Worm (Caenorhabditis elegans) whole organism, dauer: ENCODE measurements around the gene C09G4.4.

ENCODE experiments used
- unc-62 ChIP-seq: sonication (generic microtip); optimal IDR thresholded peaks from 2 replicates; lab custom pipeline; 2017; ENCODE audit warnings: missing biosample characterization, missing genetic modification reagents, missing genetic modification characterization

C09G4.4 gene

DNA sequence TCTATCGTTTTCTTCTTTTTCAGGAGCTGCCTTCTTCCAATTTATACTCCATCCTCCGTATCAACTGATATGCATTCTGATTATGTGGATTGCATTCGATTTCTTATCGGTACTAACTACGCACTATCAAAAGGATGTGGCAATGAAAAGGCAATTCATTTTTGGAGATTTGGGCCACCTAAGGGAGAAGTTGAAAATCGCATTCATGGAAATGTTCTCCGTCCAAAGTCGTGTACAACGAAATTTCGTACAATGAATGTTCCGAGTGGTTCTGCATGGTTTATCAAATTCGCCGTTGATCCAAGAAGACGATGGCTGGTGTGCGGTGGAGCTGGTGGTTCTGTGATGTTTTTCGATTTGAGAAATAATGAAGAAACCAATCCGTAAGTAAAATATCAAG, at the start of gene C09G4.4:
Gene C09G4.4 (plus strand): TSS at position 301 of the 400 bp plus-strand sequence.
- TF ChIP-seq unc-62 (GFP tag; lab: Kevin White, UChicago): no peak

DNA sequence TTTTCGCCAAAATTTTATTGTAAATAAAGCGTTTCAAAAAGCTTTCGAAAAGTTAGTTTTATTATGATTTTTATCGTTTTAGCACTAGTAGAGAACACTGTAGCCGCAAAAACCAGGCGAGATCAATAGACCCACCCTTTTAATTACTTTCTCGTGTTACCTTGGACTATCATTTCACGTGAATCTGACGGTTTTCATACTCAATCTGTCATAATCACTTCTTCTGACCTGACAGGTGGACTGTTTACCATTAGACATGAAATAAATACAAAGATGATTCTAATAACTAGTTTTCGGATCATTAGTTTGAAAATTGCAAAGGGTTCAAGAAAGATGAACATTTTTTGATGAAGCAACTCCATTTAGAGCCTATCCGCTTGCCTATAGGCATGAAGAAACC, 49.7 kb upstream of the C09G4.4 start:
- TF ChIP-seq unc-62 (GFP tag; lab: Kevin White, UChicago): no peak

DNA sequence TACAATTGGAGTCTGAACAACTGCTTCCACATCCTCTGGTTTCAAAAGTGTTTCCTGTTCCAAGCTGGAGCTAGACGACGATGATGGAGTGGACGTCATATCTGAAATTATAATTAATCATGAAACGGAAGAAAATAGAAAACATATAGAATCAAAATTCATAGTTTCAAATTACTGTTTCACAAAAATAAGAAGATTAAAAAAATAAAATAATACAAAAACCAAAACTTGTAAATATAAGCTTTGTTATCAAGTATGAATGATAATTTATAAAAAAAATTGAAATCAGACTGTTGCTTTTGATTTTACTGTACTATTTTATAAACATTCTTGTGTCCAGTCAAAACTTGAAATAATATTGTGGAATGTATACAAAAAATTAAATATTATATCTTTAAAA, 49.1 kb upstream of the C09G4.4 start, which contains the start of gene str-176:
Gene str-176 (minus strand): TSS at position 101 of the 400 bp plus-strand sequence.
- TF ChIP-seq unc-62 (GFP tag; lab: Kevin White, UChicago): no peak

DNA sequence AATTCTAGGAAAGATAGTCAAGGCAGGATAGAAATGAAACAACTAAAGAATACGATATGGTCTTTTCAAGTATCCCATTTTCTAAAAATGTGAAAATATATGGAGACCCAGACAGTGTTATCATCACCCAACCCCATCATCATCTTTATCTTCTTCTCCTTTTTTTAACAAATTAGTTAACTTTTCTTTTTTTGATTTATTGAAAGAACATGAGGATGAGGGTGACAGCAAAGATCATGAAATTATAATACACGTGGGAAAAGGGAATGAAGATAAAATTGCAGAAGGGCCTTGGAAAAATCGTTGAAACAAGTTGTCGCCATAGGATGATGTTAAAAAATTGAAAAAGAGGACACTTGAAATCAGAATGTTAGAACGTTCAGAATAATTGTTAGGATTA, 48.6 kb upstream of the C09G4.4 start:
- no peak for TF ChIP-seq unc-62 (GFP tag; lab: Kevin White, UChicago)

DNA sequence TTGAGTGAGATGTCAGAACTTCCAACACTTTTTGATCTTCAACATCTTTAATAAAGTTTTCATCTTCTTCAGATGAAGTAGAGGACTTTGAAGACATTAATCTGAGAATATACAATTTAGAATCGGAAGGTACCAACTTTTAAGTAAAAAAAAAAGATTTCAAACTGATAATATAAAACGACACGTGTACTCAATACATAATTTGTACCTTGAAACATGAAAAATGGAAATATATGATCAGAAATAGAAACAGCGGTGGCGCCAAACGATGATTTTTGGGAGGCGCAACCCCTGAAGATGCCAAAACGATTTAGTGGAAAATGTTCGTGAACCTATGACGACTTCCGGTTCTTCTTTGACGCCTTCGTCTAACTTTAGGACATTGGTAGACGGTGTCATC, 40.3 kb upstream of the C09G4.4 start, which contains the start of gene oat-1:
Gene oat-1 (minus strand): TSS at position 101 of the 400 bp plus-strand sequence.
- TF ChIP-seq unc-62 (GFP tag; lab: Kevin White, UChicago): no peak

DNA sequence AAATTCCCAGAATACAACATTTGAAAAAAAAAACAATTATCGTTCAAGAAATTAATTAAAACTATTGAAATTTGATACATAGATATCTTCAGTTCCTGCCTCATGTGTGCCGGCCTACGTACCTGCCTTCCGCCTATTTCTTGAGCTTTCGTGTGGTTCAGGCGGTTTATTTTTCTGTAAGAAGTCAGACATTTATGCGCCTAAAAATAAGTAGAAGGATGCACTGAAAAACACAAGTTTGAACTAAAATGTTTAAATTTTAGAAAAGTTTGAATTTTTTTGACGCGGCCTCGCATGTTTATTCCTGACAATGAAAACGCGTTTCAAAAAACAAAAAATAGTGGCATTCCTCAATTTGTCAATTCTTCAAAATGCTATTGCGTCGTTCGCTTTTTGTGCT, 39.0 kb upstream of the C09G4.4 start, which contains the start of gene C28C12.11:
Gene C28C12.11 (plus strand): TSS at position 301 of the 400 bp plus-strand sequence.
- no peak for TF ChIP-seq unc-62 (GFP tag; lab: Kevin White, UChicago)

DNA sequence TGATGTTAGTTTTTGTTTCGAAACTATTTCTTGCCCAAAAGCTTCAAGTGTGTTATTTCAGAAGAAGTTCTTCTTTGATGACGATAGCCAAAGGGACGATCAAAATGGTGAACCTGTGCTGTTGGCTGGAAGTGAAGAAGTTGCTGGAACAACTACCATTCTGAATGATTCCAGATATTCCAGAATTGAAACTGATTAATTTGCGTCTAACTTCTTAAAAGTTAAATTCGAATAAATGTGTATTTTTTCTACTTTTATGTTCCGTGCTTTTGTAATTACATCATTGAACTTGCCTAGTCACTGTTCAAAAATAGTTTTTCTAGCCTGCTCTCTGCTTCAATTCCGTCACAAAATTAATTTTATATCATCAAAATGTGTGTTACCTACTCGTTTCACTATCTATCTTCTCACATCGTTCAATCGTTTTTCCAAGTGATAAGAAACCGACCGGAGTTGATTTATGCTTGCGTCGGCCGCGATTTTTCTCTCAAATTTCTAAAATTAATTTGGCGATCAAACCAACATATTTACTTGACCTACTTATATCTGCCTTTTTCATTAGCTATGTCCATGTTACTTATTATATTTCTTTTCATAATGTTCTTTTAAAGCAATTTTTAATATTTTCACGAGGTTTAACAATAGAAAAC, 37.6 kb upstream of the C09G4.4 start:
- TF ChIP-seq unc-62 (GFP tag; lab: Kevin White, UChicago): no peak

DNA sequence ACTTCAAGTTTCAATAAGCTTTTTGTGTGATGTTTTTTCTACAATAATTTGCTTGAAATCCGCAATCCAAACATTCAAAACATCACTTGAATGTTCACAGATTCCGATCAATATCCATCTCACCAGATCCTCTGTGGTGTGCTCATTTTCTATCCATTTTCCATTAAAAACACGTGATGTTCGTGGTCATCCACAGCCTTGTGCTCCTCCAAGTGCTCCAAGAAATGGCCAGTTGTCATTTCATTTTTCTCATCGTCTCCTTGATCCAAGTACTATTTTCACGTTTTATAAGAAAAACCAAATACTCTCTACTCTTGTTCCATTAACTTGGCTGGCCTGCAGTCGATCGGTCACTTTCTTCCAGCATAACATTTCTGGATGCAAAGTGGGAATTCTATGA, 36.6 kb upstream of the C09G4.4 start:
- TF ChIP-seq unc-62 (GFP tag; lab: Kevin White, UChicago): no peak

DNA sequence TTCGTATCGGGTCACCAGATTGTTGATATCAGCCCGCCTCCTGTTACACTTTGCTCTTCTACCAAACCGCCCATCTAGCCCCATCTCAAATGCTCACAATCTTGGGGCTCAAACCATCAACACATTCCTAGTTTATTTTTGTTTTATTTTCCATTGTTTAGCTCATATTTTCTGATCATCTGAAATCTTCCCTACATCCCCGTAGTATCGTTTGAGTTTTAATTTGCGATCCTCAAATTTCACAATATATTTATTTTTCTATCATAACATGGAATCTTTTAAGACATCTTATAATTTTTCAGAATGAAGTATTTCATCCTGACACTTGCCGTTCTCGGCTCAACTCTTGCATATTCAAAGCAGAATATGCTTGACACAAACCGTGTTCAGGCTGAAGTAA, 35.9 kb upstream of the C09G4.4 start, which contains the start of gene spp-10:
Gene spp-10 (plus strand): TSS at position 301 of the 400 bp plus-strand sequence.
- no peak for TF ChIP-seq unc-62 (GFP tag; lab: Kevin White, UChicago)

DNA sequence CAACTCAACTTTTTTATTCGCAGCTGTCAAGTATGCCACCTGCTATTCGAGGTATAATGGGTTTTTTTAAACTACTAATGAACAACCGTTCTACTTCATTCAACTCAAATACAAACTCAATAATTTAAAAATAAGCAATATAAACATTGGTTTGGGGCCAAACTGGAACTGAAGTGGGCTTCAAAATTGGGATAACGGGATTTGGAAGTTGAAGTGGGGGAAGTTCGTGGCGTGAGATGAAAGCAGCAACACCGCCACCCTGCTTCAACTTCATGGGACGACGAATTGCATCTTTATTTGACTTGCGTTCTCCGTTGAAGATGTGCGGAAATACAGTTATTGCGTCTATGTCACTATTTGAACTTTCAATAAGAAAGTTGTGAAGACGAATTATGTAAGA, 34.3 kb upstream of the C09G4.4 start:
- no peak for TF ChIP-seq unc-62 (GFP tag; lab: Kevin White, UChicago)

DNA sequence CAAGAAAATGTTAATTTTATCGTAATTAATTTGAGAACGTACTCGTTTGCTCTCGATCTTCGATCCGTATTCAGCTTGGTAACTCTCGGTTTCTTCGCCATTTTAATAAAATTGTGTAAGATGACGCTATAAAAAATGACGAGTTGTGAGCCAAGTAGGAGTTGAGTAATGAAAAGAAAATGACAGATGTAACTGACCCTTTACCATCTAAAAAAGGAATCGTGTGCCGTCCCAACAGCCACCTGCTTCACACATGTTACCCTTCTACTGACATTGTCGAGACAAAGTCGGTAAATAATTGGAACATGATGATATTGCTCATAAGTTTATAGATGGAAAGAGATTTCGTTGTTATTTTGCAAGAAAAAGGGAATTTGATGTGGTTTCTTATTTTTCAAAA, 33.4 kb upstream of the C09G4.4 start, which contains the start of gene hlh-12:
Gene hlh-12 (minus strand): TSS at position 101 of the 400 bp plus-strand sequence.
- no peak for TF ChIP-seq unc-62 (GFP tag; lab: Kevin White, UChicago)

DNA sequence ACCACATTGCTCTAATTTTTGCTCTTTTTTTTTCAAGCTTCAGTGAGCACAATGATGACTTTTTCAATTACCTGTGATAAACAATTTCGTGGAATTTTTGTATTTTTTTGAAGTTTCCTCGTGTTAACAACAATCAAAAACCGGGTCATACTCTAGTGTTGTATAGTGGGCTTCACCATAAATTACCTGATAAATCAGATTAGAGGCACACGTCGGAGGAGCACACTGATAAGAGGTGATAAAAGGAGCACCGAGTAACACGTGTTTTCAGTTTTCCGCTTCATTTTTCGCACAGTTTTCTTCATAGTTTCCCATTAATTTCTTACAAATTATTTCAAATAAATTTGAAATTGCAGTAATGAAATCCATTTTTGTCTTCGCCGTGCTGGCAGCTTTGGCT, 31.5 kb upstream of the C09G4.4 start, which contains the start of gene spp-8:
Gene spp-8 (plus strand): TSS at position 357 of the 400 bp plus-strand sequence.
- no peak for TF ChIP-seq unc-62 (GFP tag; lab: Kevin White, UChicago)

DNA sequence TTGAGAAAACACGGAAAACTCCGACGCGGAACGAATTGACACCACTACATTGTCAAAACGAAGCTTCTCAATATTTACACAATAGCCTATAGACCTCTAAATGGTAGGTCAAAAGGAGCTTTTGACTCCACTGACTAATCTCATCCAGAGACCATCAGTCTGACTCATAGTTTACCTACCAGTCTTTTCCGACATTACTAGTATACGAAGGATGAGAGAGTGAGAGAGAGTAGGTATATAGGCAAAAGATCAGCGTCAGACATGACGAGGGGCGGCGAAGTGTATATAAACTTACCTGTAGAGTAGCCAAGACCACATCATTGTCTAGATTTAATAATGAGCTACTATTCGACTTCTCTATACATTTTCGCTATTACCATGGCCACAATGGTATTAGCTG, 25.6 kb upstream of the C09G4.4 start, which contains the start of gene srlf-3:
Gene srlf-3 (plus strand): TSS at position 301 of the 400 bp plus-strand sequence.
- TF ChIP-seq unc-62 (GFP tag; lab: Kevin White, UChicago): no peak

DNA sequence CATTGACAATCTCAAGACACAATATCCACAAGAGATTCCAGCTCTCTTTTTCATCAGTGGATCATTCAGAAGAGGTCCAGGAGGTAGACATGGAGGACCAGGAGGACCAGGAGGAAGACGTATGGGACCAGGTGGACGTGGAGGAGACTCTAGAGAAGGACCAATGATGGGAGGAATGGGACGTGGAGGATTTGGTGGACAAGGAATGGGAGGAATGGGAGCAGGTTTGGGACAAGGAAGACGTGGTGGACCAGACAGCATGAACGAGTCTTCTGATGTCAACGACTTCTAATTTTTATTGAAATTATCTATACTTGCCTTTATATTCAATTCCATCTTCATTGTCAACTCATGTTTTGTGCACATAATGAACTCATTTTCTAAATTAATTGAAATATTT, 24.7 kb upstream of the C09G4.4 start:
- no peak for TF ChIP-seq unc-62 (GFP tag; lab: Kevin White, UChicago)

DNA sequence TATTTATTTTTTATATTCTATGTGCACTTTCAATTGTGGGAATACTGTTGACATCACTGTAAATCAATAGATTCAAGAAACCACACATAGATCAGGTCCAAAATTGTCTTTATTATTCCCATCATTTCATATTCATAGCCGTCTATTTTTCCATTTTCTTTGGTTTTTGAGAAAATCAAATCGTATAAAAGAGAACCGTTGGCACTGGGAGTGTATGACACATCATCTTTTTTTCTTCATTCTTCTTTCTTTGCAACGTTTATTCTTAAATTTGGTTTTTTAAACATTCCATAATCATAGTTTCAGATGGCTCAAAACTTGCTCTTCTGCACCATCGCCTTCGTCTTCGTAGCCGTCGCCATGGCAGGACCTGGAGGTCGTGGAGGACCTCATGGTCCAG, 22.9 kb upstream of the C09G4.4 start, which contains the start of gene srlf-2:
Gene srlf-2 (plus strand): TSS at position 301 of the 400 bp plus-strand sequence.
- TF ChIP-seq unc-62 (GFP tag; lab: Kevin White, UChicago): no peak

DNA sequence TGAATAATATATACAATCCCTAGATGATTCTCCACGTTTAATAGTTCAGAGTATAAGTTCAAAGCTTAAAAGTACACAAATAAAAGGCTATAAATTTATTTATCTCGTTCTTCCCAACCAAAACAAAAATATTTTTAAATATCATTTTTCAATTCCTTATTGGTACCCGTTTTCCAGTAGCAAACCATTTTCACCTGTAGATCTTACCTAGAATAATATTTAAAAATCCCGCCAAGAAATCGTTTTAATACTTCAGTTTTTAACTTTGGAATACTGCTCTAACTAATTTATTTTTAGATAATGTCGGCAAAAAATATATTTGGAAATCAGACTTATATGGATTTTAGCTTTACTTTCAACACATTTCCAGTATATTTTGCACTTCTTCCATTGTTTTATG, 20.5 kb upstream of the C09G4.4 start, which contains the start of gene sru-7:
Gene sru-7 (plus strand): TSS at position 301 of the 400 bp plus-strand sequence.
- TF ChIP-seq unc-62 (GFP tag; lab: Kevin White, UChicago): no peak

DNA sequence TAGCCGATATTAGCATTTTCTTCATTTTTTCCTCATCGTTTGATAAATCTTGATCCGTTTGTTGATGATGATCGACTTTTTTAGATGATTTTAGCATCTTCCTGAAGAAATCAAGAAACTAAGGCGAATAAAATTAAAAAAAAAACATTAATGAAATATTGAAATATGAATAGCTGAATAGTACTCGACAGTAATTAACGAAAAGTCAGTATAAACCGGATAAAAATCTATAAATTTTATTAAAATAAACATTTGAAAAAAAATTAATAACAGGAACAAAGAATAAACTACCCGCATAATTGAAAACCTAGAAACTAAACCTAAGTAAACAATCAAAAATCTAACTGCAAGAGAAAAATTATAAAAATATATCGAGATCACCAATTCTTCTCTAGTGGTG, 16.5 kb upstream of the C09G4.4 start, which contains the start of gene C28C12.12:
Gene C28C12.12 (minus strand): TSS at position 101 of the 400 bp plus-strand sequence.
- no peak for TF ChIP-seq unc-62 (GFP tag; lab: Kevin White, UChicago)
